Worm (Caenorhabditis elegans): ENCODE results near the gene cpf-1.

cpf-1 gene

DNA sequence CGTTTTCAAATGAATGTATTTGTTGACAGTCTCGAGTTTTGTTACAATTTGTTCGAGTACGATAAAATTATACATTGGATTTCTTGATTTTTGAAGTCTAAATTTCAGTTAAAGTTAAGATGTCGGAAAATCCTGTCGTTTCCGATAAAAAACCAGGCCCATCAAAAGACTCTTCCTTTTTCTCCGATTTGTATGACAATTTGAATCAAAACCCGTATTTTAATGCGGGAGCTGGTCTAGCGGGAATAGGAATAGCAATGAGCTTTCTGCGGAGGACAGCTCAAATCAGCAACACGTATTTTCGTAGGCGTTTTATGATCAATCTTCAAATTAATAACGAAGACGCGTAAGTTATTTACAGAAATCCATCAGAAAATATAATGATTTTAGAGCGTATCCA is 31.3 kb downstream of the cpf-1 start, which contains the start of gene bcs-1:
bcs-1 (plus strand) TSS at position 109 of the 400 bp plus-strand sequence.
- no peak for TF ChIP-seq ztf-11 (tag; optimal IDR thresholded peaks at IDR 0.05)
- TF ChIP-seq nhr-10 (tag; optimal IDR thresholded peaks at IDR 0.05), result no peak
- no peak for TF ChIP-seq ceh-82 (tag; optimal IDR thresholded peaks at IDR 0.05)
- TF ChIP-seq dmd-4 (tag; optimal IDR thresholded peaks at IDR 0.05), result no peak

ce11 chrII:8569038-8569977 is 32.9 kb downstream of the cpf-1 start, which contains the start of the genes col-38 and rpl-5:
col-38 (minus strand) TSS chrII:8569088.
rpl-5 (plus strand) TSS chrII:8569927.
- peak; percentile 97 for TF ChIP-seq unc-55 (GFP tag; optimal IDR thresholded peaks at IDR 0.05)
- TF ChIP-seq elt-1 (tag; optimal IDR thresholded peaks at IDR 0.05), result no peak
- TF ChIP-seq crh-2 (tag; optimal IDR thresholded peaks at IDR 0.05), result peak; percentile 96
- TF ChIP-seq snpc-4 (tag; optimal IDR thresholded peaks at IDR 0.05), result peak; percentile 80
- TF ChIP-seq mbf-1 (tag; optimal IDR thresholded peaks at IDR 0.05), result no peak
- no peak for TF ChIP-seq alr-1 (tag; optimal IDR thresholded peaks at IDR 0.05)
- peak; percentile 33 for TF ChIP-seq blmp-1 (tag; optimal IDR thresholded peaks at IDR 0.05; ENCODE audit: insufficient read depth)
- TF ChIP-seq mdl-1 (tag; optimal IDR thresholded peaks at IDR 0.05), result peak in 1 of 2 experiments; percentile 51
- no peak for TF ChIP-seq nhr-23 (tag; optimal IDR thresholded peaks at IDR 0.05)
- no peak for TF ChIP-seq lin-39 (tag; optimal IDR thresholded peaks at IDR 0.05)
- peak; percentile 96 for TF ChIP-seq ZK546.5 (tag; optimal IDR thresholded peaks at IDR 0.05)
- TF ChIP-seq elt-3 (tag; optimal IDR thresholded peaks at IDR 0.05), result no peak
- TF ChIP-seq R02D3.7 (tag; optimal IDR thresholded peaks at IDR 0.05), result peak; percentile 5
- peak; percentile 38 for TF ChIP-seq nhr-237 (tag; optimal IDR thresholded peaks at IDR 0.05)
- peak; percentile 95 for TF ChIP-seq lin-11 (tag; optimal IDR thresholded peaks at IDR 0.05)
- TF ChIP-seq gmeb-1 (tag; optimal IDR thresholded peaks at IDR 0.05), result peak; percentile 97
- TF ChIP-seq nhr-25 (tag; optimal IDR thresholded peaks at IDR 0.05), result peak; percentile 87
- TF ChIP-seq nhr-21 (tag; optimal IDR thresholded peaks at IDR 0.05), result peak; percentile 81
- TF ChIP-seq C34F6.9 (tag; optimal IDR thresholded peaks at IDR 0.05), result peak; percentile 98
- TF ChIP-seq ama-1 (optimal IDR thresholded peaks at IDR 0.05), result peak; percentile 78
- peak; percentile 52 for TF ChIP-seq nhr-12 (tag; optimal IDR thresholded peaks at IDR 0.05)
- no peak for TF ChIP-seq ceh-82 (tag; optimal IDR thresholded peaks at IDR 0.05)
- peak; percentile 42 for TF ChIP-seq mab-5 (tag; optimal IDR thresholded peaks at IDR 0.05)
- peak; percentile 66 for TF ChIP-seq ceh-16 (tag; optimal IDR thresholded peaks at IDR 0.05)
- TF ChIP-seq sem-4 (tag; optimal IDR thresholded peaks at IDR 0.05), result peak; percentile 74
- no peak for TF ChIP-seq peb-1 (tag; optimal IDR thresholded peaks at IDR 0.05)
- peak; percentile 15 for TF ChIP-seq Y55F3AM.14 (GFP tag; optimal IDR thresholded peaks at IDR 0.05)
- peak; percentile 88 for TF ChIP-seq lin-13 (GFP tag; optimal IDR thresholded peaks at IDR 0.05)
- no peak for TF ChIP-seq dmd-4 (tag; optimal IDR thresholded peaks at IDR 0.05)
- peak; percentile 71 for TF ChIP-seq nhr-6 (tag; optimal IDR thresholded peaks at IDR 0.05)
- TF ChIP-seq ztf-11 (tag; optimal IDR thresholded peaks at IDR 0.05), result no peak
- peak; percentile 71 for TF ChIP-seq ztf-4 (tag; optimal IDR thresholded peaks at IDR 0.05)
- TF ChIP-seq ztf-1 (GFP tag; conservative IDR thresholded peaks at IDR 0.05), result no peak
- peak; percentile 88 for TF ChIP-seq F13H6.1 (tag; optimal IDR thresholded peaks at IDR 0.05)
- no peak for TF ChIP-seq nhr-11 (tag; optimal IDR thresholded peaks at IDR 0.05)
- TF ChIP-seq nhr-10 (tag; optimal IDR thresholded peaks at IDR 0.05), result no peak
- peak; percentile 92 for TF ChIP-seq nhr-129 (tag; optimal IDR thresholded peaks at IDR 0.05)
- no peak for TF ChIP-seq unc-62 (GFP tag; optimal IDR thresholded peaks at IDR 0.05)
- TF ChIP-seq sma-9 (GFP tag; optimal IDR thresholded peaks at IDR 0.05), result peak; percentile 79
- no peak for TF ChIP-seq sma-9 (tag; optimal IDR thresholded peaks at IDR 0.05)
- TF ChIP-seq unc-39 (tag; optimal IDR thresholded peaks at IDR 0.05), result no peak
- no peak for TF ChIP-seq nhr-77 (tag; optimal IDR thresholded peaks at IDR 0.05)
- no peak for TF ChIP-seq egl-27 (tag; optimal IDR thresholded peaks at IDR 0.05)
- TF ChIP-seq fos-1 (tag; optimal IDR thresholded peaks at IDR 0.05), result peak; percentile 81
- TF ChIP-seq lsy-2 (tag; optimal IDR thresholded peaks at IDR 0.05), result peak; percentile 93 to 99
- TF ChIP-seq zag-1 (tag; optimal IDR thresholded peaks at IDR 0.05), result peak; percentile 71
- TF ChIP-seq skn-1 (tag; optimal IDR thresholded peaks at IDR 0.05), result no peak
- peak; percentile 88 for TF ChIP-seq sma-3 (GFP tag; optimal IDR thresholded peaks at IDR 0.05)
- no peak for TF ChIP-seq aly-2 (tag; optimal IDR thresholded peaks at IDR 0.05)

Measured in whole organism, L2 larva.